Worm (Caenorhabditis elegans) whole organism, L2 larva: ENCODE measurements around the gene F54D12.2.

Source experiments
- C34F6.9 ChIP-seq: fragments of 150-350 bp; optimal IDR thresholded peaks from 2 replicates; lab custom pipeline; 2014; ENCODE audit warnings: missing biosample characterization, missing genetic modification characterization
- F13H6.1 ChIP-seq: sonication (generic microtip); optimal IDR thresholded peaks from 2 replicates; lab custom pipeline; 2016; ENCODE audit warnings: missing genetic modification characterization, missing compliant biosample characterization
- R02D3.7 ChIP-seq: fragments of 150-350 bp; optimal IDR thresholded peaks from 2 replicates; lab custom pipeline; 2014; ENCODE audit warnings: missing biosample characterization, missing genetic modification characterization
- Y55F3AM.14 ChIP-seq: fragments of 200-800 bp; sonication (Bioruptor generic); optimal IDR thresholded peaks from 2 replicates; lab custom pipeline; 2018; ENCODE audit warnings: mild to moderate bottlenecking, missing genetic modification characterization, missing compliant biosample characterization
- alr-1 ChIP-seq: fragments of 150-350 bp; optimal IDR thresholded peaks from 2 replicates; lab custom pipeline; 2014; ENCODE audit warnings: missing biosample characterization, missing genetic modification characterization
- ama-1 ChIP-seq: fragments of 150-350 bp; optimal IDR thresholded peaks from 2 replicates; lab custom pipeline; 2018; ENCODE audit warnings: inconsistent platforms
- blmp-1 ChIP-seq: sonication (generic microtip); optimal IDR thresholded peaks from 2 replicates; lab custom pipeline; 2017; ENCODE audit warnings: missing genetic modification characterization, mild to moderate bottlenecking, missing compliant biosample characterization, antibody characterized with exemption, moderate library complexity; ENCODE audit not compliant: insufficient read depth
- ceh-16 ChIP-seq: fragments of 150-350 bp; optimal IDR thresholded peaks from 2 replicates; lab custom pipeline; 2014; ENCODE audit warnings: missing biosample characterization, missing genetic modification characterization
- ceh-82 ChIP-seq: fragments of 150-350 bp; optimal IDR thresholded peaks from 2 replicates; lab custom pipeline; 2014; ENCODE audit warnings: missing biosample characterization, missing genetic modification characterization
- dmd-4 ChIP-seq: sonication (generic microtip); optimal IDR thresholded peaks from 2 replicates; lab custom pipeline; 2017; ENCODE audit warnings: missing biosample characterization, missing genetic modification characterization
- egl-27 ChIP-seq: sonication (generic microtip); optimal IDR thresholded peaks from 3 replicates; lab custom pipeline; 2017; ENCODE audit warnings: missing biosample characterization, missing genetic modification reagents, missing genetic modification characterization
- elt-1 ChIP-seq: fragments of 150-350 bp; optimal IDR thresholded peaks from 2 replicates; lab custom pipeline; 2014; ENCODE audit warnings: missing biosample characterization, missing genetic modification characterization
- elt-3 ChIP-seq: sonication (generic microtip); optimal IDR thresholded peaks from 2 replicates; lab custom pipeline; 2017; ENCODE audit warnings: missing biosample characterization, missing genetic modification characterization
- fos-1 ChIP-seq: fragments of 150-350 bp; optimal IDR thresholded peaks from 2 replicates; lab custom pipeline; 2014; ENCODE audit warnings: missing biosample characterization, missing genetic modification characterization
- gmeb-1 ChIP-seq: fragments of 150-350 bp; optimal IDR thresholded peaks from 2 replicates; lab custom pipeline; 2014; ENCODE audit warnings: missing biosample characterization, missing genetic modification characterization
- lin-11 ChIP-seq: fragments of 150-350 bp; sonication (generic microtip); optimal IDR thresholded peaks from 2 replicates; lab custom pipeline; 2014; ENCODE audit warnings: missing biosample characterization, missing genetic modification characterization, inconsistent platforms, mixed read lengths
- lin-13 ChIP-seq: fragments of 150-350 bp; optimal IDR thresholded peaks from 2 replicates; lab custom pipeline; 2014; ENCODE audit warnings: missing biosample characterization, missing genetic modification reagents, missing genetic modification characterization
- lin-39 ChIP-seq: fragments of 150-350 bp; optimal IDR thresholded peaks from 2 replicates; lab custom pipeline; 2014; ENCODE audit warnings: missing biosample characterization, missing genetic modification reagents, missing genetic modification characterization
- lsy-2 ChIP-seq, 2 experiments: fragments of 150-350 bp in 1 of 2; sonication (generic microtip) in 1 of 2; optimal IDR thresholded peaks; 2 replicates each; lab custom pipeline; 2014 to 2017; ENCODE audit warnings: missing biosample characterization in 2 of 2, missing genetic modification characterization in 2 of 2
- mab-5 ChIP-seq: fragments of 150-350 bp; optimal IDR thresholded peaks from 2 replicates; lab custom pipeline; 2014; ENCODE audit warnings: missing biosample characterization, missing genetic modification characterization
- nhr-10 ChIP-seq: sonication (generic microtip); optimal IDR thresholded peaks from 2 replicates; lab custom pipeline; 2017; ENCODE audit warnings: missing biosample characterization, missing genetic modification characterization
- nhr-11 ChIP-seq: fragments of 150-350 bp; optimal IDR thresholded peaks from 2 replicates; lab custom pipeline; 2014; ENCODE audit warnings: missing biosample characterization, missing genetic modification characterization
- nhr-12 ChIP-seq: fragments of 150-350 bp; optimal IDR thresholded peaks from 2 replicates; lab custom pipeline; 2014; ENCODE audit warnings: missing biosample characterization, missing genetic modification characterization
- nhr-129 ChIP-seq: fragments of 150-350 bp; optimal IDR thresholded peaks from 2 replicates; lab custom pipeline; 2014; ENCODE audit warnings: missing biosample characterization, missing genetic modification characterization
- nhr-21 ChIP-seq: fragments of 150-350 bp; optimal IDR thresholded peaks from 2 replicates; lab custom pipeline; 2014; ENCODE audit warnings: missing biosample characterization, missing genetic modification characterization
- nhr-23 ChIP-seq: fragments of 150-350 bp; optimal IDR thresholded peaks from 2 replicates; lab custom pipeline; 2014; ENCODE audit warnings: missing biosample characterization, missing genetic modification reagents, missing genetic modification characterization
- nhr-237 ChIP-seq: fragments of 150-350 bp; optimal IDR thresholded peaks from 2 replicates; lab custom pipeline; 2014; ENCODE audit warnings: missing biosample characterization, missing genetic modification characterization
- nhr-6 ChIP-seq: fragments of 150-350 bp; optimal IDR thresholded peaks from 2 replicates; lab custom pipeline; 2014; ENCODE audit warnings: missing biosample characterization, missing genetic modification characterization
- nhr-77 ChIP-seq: fragments of 150-350 bp; optimal IDR thresholded peaks from 2 replicates; lab custom pipeline; 2014; ENCODE audit warnings: missing biosample characterization, missing genetic modification characterization
- peb-1 ChIP-seq: fragments of 150-350 bp; optimal IDR thresholded peaks from 2 replicates; lab custom pipeline; 2014; ENCODE audit warnings: missing biosample characterization, missing genetic modification characterization
- sem-4 ChIP-seq: fragments of 150-350 bp; optimal IDR thresholded peaks from 2 replicates; lab custom pipeline; 2014; ENCODE audit warnings: missing biosample characterization, missing genetic modification reagents, missing genetic modification characterization
- skn-1 ChIP-seq: sonication (generic microtip); optimal IDR thresholded peaks from 2 replicates; lab custom pipeline; 2017; ENCODE audit warnings: missing biosample characterization, missing genetic modification characterization
- sma-3 ChIP-seq: sonication (generic microtip); optimal IDR thresholded peaks from 2 replicates; lab custom pipeline; 2016; ENCODE audit warnings: missing genetic modification reagents, missing genetic modification characterization, missing compliant biosample characterization
- sma-9 ChIP-seq, 2 experiments: fragments of 150-350 bp in 1 of 2; sonication (generic microtip) in 1 of 2; optimal IDR thresholded peaks; 2 replicates each; lab custom pipeline; 2014 to 2016; ENCODE audit warnings: missing genetic modification characterization in 2 of 2, mild to moderate bottlenecking in 1 of 2, missing biosample characterization in 1 of 2, missing compliant biosample characterization in 1 of 2, missing genetic modification reagents in 1 of 2, moderate library complexity in 1 of 2
- snpc-4 ChIP-seq: fragments of 150-350 bp; optimal IDR thresholded peaks from 2 replicates; lab custom pipeline; 2014; ENCODE audit warnings: missing biosample characterization, missing genetic modification characterization
- unc-39 ChIP-seq: fragments of 150-350 bp; optimal IDR thresholded peaks from 2 replicates; lab custom pipeline; 2014; ENCODE audit warnings: missing biosample characterization, missing genetic modification characterization
- unc-55 ChIP-seq: fragments of 150-350 bp; sonication (generic microtip); optimal IDR thresholded peaks from 3 replicates; lab custom pipeline; 2014; ENCODE audit warnings: missing biosample characterization, missing genetic modification reagents, missing genetic modification characterization
- unc-62 ChIP-seq: fragments of 150-350 bp; optimal IDR thresholded peaks from 2 replicates; lab custom pipeline; 2014; ENCODE audit warnings: missing biosample characterization, missing genetic modification reagents, missing genetic modification characterization
- ztf-11 ChIP-seq: sonication (generic microtip); optimal IDR thresholded peaks from 2 replicates; lab custom pipeline; 2017; ENCODE audit warnings: missing biosample characterization, missing genetic modification characterization
- ztf-4 ChIP-seq: fragments of 150-350 bp; optimal IDR thresholded peaks from 2 replicates; lab custom pipeline; 2014; ENCODE audit warnings: missing biosample characterization, missing genetic modification characterization

Gene F54D12.2

DNA sequence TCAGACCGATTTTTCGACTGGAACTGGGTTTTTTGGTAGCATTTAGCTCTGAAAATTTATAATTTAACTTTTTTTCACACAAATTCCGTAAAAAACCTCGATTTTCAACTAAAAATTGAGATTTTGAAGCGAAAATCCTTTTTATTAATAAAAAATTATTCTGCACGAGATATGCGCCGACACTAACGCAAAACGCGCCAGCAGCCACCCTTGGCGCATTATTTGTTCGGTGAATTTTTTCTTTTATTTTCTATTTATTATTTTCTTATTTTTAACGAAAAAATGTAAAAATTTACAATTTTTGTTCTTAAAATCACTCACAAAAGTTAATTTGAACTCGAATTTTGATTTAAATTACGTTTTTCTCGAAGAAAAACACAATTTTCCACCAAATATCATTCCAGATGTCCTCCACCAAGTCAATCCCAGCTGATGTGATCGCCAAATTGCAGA, 3.7 kb downstream of the F54D12.2 start, which contains the start of gene Y51H7C.7:
Y51H7C.7 (plus strand) TSS at position 403 of the 453 bp plus-strand sequence.
- no peak for TF ChIP-seq lin-13 (GFP tag; lab: Kevin White, UChicago)
- TF ChIP-seq nhr-23 (tag; lab: Kevin White, UChicago): no peak
- no peak for TF ChIP-seq Y55F3AM.14 (GFP tag; lab: Kevin White, UChicago)
- TF ChIP-seq nhr-237 (tag; lab: Kevin White, UChicago): no peak
- TF ChIP-seq C34F6.9 (tag; lab: Kevin White, UChicago): peak; percentile 70
- peak; percentile 7 for TF ChIP-seq sma-3 (GFP tag; lab: Kevin White, UChicago)
- TF ChIP-seq egl-27 (tag; lab: Kevin White, UChicago): no peak
- TF ChIP-seq nhr-6 (tag; lab: Kevin White, UChicago): no peak
- no peak for TF ChIP-seq sem-4 (tag; lab: Kevin White, UChicago)
- peak; percentile 44 for TF ChIP-seq mab-5
- no peak for TF ChIP-seq elt-3 (tag; lab: Kevin White, UChicago)
- TF ChIP-seq unc-39 (tag; lab: Kevin White, UChicago): no peak
- TF ChIP-seq gmeb-1 (tag; lab: Kevin White, UChicago): peak; percentile 80
- TF ChIP-seq sma-9 (GFP tag; optimal IDR thresholded peaks at IDR 0.05; lab: Kevin White, UChicago): peak; percentile 23
- no peak for TF ChIP-seq sma-9 (tag; optimal IDR thresholded peaks at IDR 0.05; lab: Kevin White, UChicago)
- TF ChIP-seq nhr-10 (tag; lab: Kevin White, UChicago): no peak
- peak in 1 of 2 experiments; percentile 75 for TF ChIP-seq lsy-2 (tag; optimal IDR thresholded peaks at IDR 0.05; lab: Kevin White, UChicago)
- TF ChIP-seq ceh-16 (tag; lab: Kevin White, UChicago): no peak
- no peak for TF ChIP-seq nhr-11 (tag; lab: Kevin White, UChicago)
- TF ChIP-seq fos-1: no peak
- TF ChIP-seq ama-1 (lab: Kevin White, UChicago): no peak
- TF ChIP-seq skn-1 (tag; lab: Kevin White, UChicago): no peak
- TF ChIP-seq nhr-12 (tag; lab: Kevin White, UChicago): no peak
- TF ChIP-seq R02D3.7 (tag; lab: Kevin White, UChicago): no peak
- no peak for TF ChIP-seq lin-39 (tag; lab: Kevin White, UChicago)
- TF ChIP-seq lin-11 (tag; lab: Kevin White, UChicago): no peak
- TF ChIP-seq peb-1 (tag; lab: Kevin White, UChicago): no peak
- TF ChIP-seq ceh-82 (tag; lab: Kevin White, UChicago): no peak
- TF ChIP-seq alr-1: no peak
- TF ChIP-seq nhr-129 (tag; lab: Kevin White, UChicago): no peak
- peak; percentile 46 for TF ChIP-seq F13H6.1 (tag; lab: Kevin White, UChicago)
- no peak for TF ChIP-seq nhr-21
- no peak for TF ChIP-seq nhr-77 (tag; lab: Kevin White, UChicago)
- TF ChIP-seq dmd-4 (tag; lab: Kevin White, UChicago): no peak
- peak; percentile 8 for TF ChIP-seq snpc-4
- TF ChIP-seq ztf-4: no peak
- no peak for TF ChIP-seq elt-1
- TF ChIP-seq ztf-11 (tag; lab: Kevin White, UChicago): no peak
- TF ChIP-seq unc-55 (GFP tag; lab: Kevin White, UChicago): peak; percentile 72

DNA sequence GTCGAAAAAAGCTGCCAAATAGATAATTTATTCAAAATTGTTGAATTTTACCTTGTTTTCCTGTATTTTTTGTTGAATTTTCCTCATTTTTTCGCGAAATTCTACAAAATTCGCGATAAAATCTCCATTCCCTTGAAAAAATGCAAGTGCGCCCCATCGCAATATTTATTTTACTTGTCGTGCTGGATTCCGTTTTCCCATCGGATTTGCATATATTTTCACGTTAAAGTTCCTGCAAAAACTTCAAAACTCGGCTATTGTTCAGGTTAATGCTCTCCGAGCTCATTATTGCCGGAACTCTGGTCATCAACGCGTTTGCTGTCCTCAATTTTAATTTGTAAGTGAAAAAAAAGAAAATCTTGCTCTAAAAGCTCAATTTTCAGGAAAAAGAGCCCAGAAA, 4.6 kb downstream of the F54D12.2 start, which contains the start of the genes Y51H7C.41 and cogc-4:
Y51H7C.41 (plus strand) TSS at position 266 of the 400 bp plus-strand sequence.
cogc-4 (plus strand) TSS at position 386 of the 400 bp plus-strand sequence.
- TF ChIP-seq egl-27 (tag; lab: Kevin White, UChicago): no peak

DNA sequence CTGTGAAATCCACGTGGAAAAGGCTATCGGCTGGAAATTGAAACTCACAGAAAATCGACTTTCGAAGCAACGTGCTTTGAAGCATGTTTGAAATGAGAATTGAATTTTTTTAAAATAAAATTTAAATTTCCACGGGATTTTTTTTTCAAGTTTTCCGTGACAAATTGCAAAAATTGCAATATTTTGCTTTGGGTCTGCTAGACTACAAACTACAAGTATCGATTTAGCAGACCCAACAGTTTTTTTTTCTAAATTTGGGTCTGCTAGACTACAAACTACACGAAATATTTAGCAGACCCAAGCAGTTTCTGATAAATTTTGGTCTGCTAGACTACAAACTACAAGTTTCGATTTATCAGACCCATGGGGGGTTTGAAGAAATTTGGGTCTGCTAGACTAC, 12.9 kb downstream of the F54D12.2 start, which contains the start of gene Y51H7C.9:
Y51H7C.9 (minus strand) TSS at position 101 of the 400 bp plus-strand sequence.
- TF ChIP-seq nhr-12 (tag; lab: Kevin White, UChicago): no peak
- no peak for TF ChIP-seq fos-1
- no peak for TF ChIP-seq blmp-1 (tag; lab: Kevin White, UChicago)
- no peak for TF ChIP-seq nhr-10 (tag; lab: Kevin White, UChicago)
- TF ChIP-seq sem-4 (tag; lab: Kevin White, UChicago): no peak
- TF ChIP-seq lin-11 (tag; lab: Kevin White, UChicago): no peak
- TF ChIP-seq nhr-129 (tag; lab: Kevin White, UChicago): no peak
- TF ChIP-seq elt-3 (tag; lab: Kevin White, UChicago): no peak
- no peak for TF ChIP-seq R02D3.7 (tag; lab: Kevin White, UChicago)
- no peak for TF ChIP-seq dmd-4 (tag; lab: Kevin White, UChicago)
- TF ChIP-seq ceh-82 (tag; lab: Kevin White, UChicago): no peak
- TF ChIP-seq skn-1 (tag; lab: Kevin White, UChicago): no peak
- no peak for TF ChIP-seq nhr-6 (tag; lab: Kevin White, UChicago)
- no peak for TF ChIP-seq peb-1 (tag; lab: Kevin White, UChicago)
- no peak for TF ChIP-seq unc-39 (tag; lab: Kevin White, UChicago)
- TF ChIP-seq unc-62 (GFP tag; lab: Kevin White, UChicago): no peak
- TF ChIP-seq Y55F3AM.14 (GFP tag; lab: Kevin White, UChicago): no peak
